Worm (Caenorhabditis elegans) whole organism, mixed stage, embryonic: ENCODE measurements around the gene sco-1.

Source experiments
- M03D4.4 ChIP-seq: sonication (generic microtip); optimal IDR thresholded peaks from 2 replicates; lab custom pipeline; 2017; ENCODE audit warnings: mild to moderate bottlenecking, missing genetic modification characterization, missing compliant biosample characterization
- bed-3 ChIP-seq: fragments of 200-800 bp; sonication (Bioruptor generic); optimal IDR thresholded peaks from 3 replicates; lab custom pipeline; 2018; ENCODE audit warnings: mild to moderate bottlenecking, missing genetic modification characterization, moderate library complexity, missing compliant biosample characterization
- ceh-39 ChIP-seq: fragments of 150-350 bp; optimal IDR thresholded peaks from 2 replicates; lab custom pipeline; 2014; ENCODE audit warnings: missing biosample characterization, missing genetic modification characterization
- ceh-83 ChIP-seq: fragments of 200-800 bp; sonication (Bioruptor generic); optimal IDR thresholded peaks from 2 replicates; lab custom pipeline; 2018; ENCODE audit warnings: mild to moderate bottlenecking, missing genetic modification characterization, missing compliant biosample characterization
- ces-1 ChIP-seq: fragments of 150-350 bp; optimal IDR thresholded peaks from 2 replicates; lab custom pipeline; 2014; ENCODE audit warnings: missing biosample characterization, missing genetic modification reagents, missing genetic modification characterization
- drap-1 ChIP-seq: fragments of 200-800 bp; sonication (Bioruptor generic); optimal IDR thresholded peaks from 3 replicates; lab custom pipeline; 2018; ENCODE audit warnings: mild to moderate bottlenecking, missing genetic modification characterization, missing compliant biosample characterization
- elt-3 ChIP-seq: fragments of 150-350 bp; optimal IDR thresholded peaks from 2 replicates; lab custom pipeline; 2014; ENCODE audit warnings: missing biosample characterization, missing genetic modification characterization
- ham-2 ChIP-seq: fragments of 200-800 bp; sonication (Bioruptor generic); optimal IDR thresholded peaks from 2 replicates; lab custom pipeline; 2018; ENCODE audit warnings: mild to moderate bottlenecking, missing genetic modification characterization, missing compliant biosample characterization
- hlh-1 ChIP-seq: fragments of 150-350 bp; optimal IDR thresholded peaks from 2 replicates; lab custom pipeline; 2014; ENCODE audit warnings: missing biosample characterization, missing genetic modification reagents, missing genetic modification characterization
- lin-13 ChIP-seq: fragments of 150-350 bp; optimal IDR thresholded peaks from 2 replicates; lab custom pipeline; 2014; ENCODE audit warnings: missing biosample characterization, missing genetic modification characterization
- lin-32 ChIP-seq: fragments of 200-800 bp; sonication (Bioruptor generic); optimal IDR thresholded peaks from 2 replicates; lab custom pipeline; 2018; ENCODE audit warnings: mild to moderate bottlenecking, missing genetic modification characterization, missing compliant biosample characterization
- mab-5 ChIP-seq: fragments of 150-350 bp; optimal IDR thresholded peaks from 2 replicates; lab custom pipeline; 2014; ENCODE audit warnings: missing biosample characterization, missing genetic modification characterization
- mep-1 ChIP-seq: fragments of 150-350 bp; optimal IDR thresholded peaks from 2 replicates; lab custom pipeline; 2017; ENCODE audit warnings: missing biosample characterization, missing genetic modification reagents, missing genetic modification characterization, inconsistent platforms
- mls-2 ChIP-seq: sonication (generic microtip); optimal IDR thresholded peaks from 2 replicates; lab custom pipeline; 2016; ENCODE audit warnings: mild to moderate bottlenecking, missing genetic modification characterization, moderate library complexity, missing compliant biosample characterization
- nhr-12 ChIP-seq: fragments of 150-350 bp; optimal IDR thresholded peaks from 2 replicates; lab custom pipeline; 2014; ENCODE audit warnings: missing biosample characterization, missing genetic modification characterization
- nhr-2 ChIP-seq: fragments of 150-350 bp; optimal IDR thresholded peaks from 2 replicates; lab custom pipeline; 2014; ENCODE audit warnings: missing biosample characterization, missing genetic modification characterization
- nhr-237 ChIP-seq: fragments of 150-350 bp; optimal IDR thresholded peaks from 2 replicates; lab custom pipeline; 2014; ENCODE audit warnings: missing biosample characterization, missing genetic modification characterization
- nhr-28 ChIP-seq: fragments of 150-350 bp; optimal IDR thresholded peaks from 2 replicates; lab custom pipeline; 2014; ENCODE audit warnings: missing biosample characterization, missing genetic modification characterization
- nhr-76 ChIP-seq: sonication (generic microtip); optimal IDR thresholded peaks from 2 replicates; lab custom pipeline; 2017; ENCODE audit warnings: missing biosample characterization, missing genetic modification characterization
- pha-4 ChIP-seq: fragments of 150-350 bp; optimal IDR thresholded peaks from 2 replicates; lab custom pipeline; 2018; ENCODE audit warnings: missing biosample characterization, missing genetic modification reagents, missing genetic modification characterization
- sem-2 ChIP-seq: fragments of 200-800 bp; sonication (Bioruptor generic); optimal IDR thresholded peaks from 2 replicates; lab custom pipeline; 2018; ENCODE audit warnings: mild to moderate bottlenecking, missing genetic modification characterization, missing compliant biosample characterization
- snpc-4 ChIP-seq: fragments of 150-350 bp; optimal IDR thresholded peaks from 2 replicates; lab custom pipeline; 2014; ENCODE audit warnings: missing biosample characterization, missing genetic modification characterization
- tbx-8 ChIP-seq: fragments of 200-800 bp; sonication (Bioruptor generic); optimal IDR thresholded peaks from 2 replicates; lab custom pipeline; 2018; ENCODE audit warnings: mild to moderate bottlenecking, missing genetic modification characterization, moderate library complexity, missing compliant biosample characterization
- unc-120 ChIP-seq: sonication (generic microtip); optimal IDR thresholded peaks from 2 replicates; lab custom pipeline; 2017; ENCODE audit warnings: missing genetic modification characterization, missing compliant biosample characterization; ENCODE audit not compliant: poor library complexity, severe bottlenecking
- unc-39 ChIP-seq: fragments of 150-350 bp; optimal IDR thresholded peaks from 2 replicates; lab custom pipeline; 2014; ENCODE audit warnings: missing biosample characterization, missing genetic modification characterization
- unc-62 ChIP-seq: fragments of 150-350 bp; optimal IDR thresholded peaks from 2 replicates; lab custom pipeline; 2014; ENCODE audit warnings: missing biosample characterization, missing genetic modification reagents, missing genetic modification characterization
- zip-8 ChIP-seq: fragments of 150-350 bp; optimal IDR thresholded peaks from 2 replicates; lab custom pipeline; 2014; ENCODE audit warnings: missing biosample characterization, missing genetic modification characterization

sco-1 gene

ce11 chrII:4267711-4268110, 31.7 kb upstream of the sco-1 start:
- no peak for TF ChIP-seq mab-5 (tag; lab: Kevin White, UChicago)
- TF ChIP-seq ceh-39 (tag; lab: Kevin White, UChicago): no peak
- TF ChIP-seq tbx-8 (GFP tag; lab: Kevin White, UChicago): no peak
- no peak for TF ChIP-seq nhr-76 (tag; lab: Kevin White, UChicago)
- no peak for TF ChIP-seq mep-1 (tag; lab: Kevin White, UChicago)
- no peak for TF ChIP-seq unc-120 (tag; lab: Kevin White, UChicago)
- no peak for TF ChIP-seq M03D4.4 (tag; lab: Kevin White, UChicago)

DNA sequence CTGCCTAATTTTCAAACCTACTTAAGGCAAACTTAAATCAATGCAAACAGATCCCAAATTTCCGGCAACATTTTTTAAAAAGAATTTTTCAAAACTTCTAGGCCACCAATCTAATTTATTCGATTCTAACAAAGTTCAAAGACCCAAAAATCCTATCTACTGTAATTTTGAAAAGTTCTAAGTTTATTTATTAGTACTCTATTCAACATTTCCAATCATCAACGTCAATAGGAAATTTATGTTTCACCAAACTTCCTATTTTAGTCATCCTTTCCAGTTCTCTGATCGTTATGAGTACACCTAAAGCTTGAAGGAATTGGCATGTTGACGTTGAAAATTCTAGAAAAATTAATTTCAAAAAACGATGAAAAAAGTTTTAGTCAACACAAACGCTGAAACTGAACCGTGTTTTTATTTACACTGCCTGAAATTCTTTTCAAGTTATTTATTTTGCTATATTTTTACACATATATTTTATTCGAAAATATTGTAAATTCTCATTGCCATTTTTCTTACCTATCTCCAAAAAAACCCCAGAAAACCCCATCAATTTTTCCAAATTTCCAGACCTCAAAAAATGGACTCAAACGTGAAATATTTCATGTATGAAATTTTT, 23.7 kb upstream of the sco-1 start, which contains the start of gene npr-42:
Gene npr-42 (plus strand): TSS at position 566 of the 616 bp plus-strand sequence.
- no peak for TF ChIP-seq sem-2
- TF ChIP-seq M03D4.4 (tag; lab: Kevin White, UChicago): no peak
- no peak for TF ChIP-seq ham-2
- no peak for TF ChIP-seq snpc-4 (tag; lab: Kevin White, UChicago)
- TF ChIP-seq bed-3 (GFP tag; lab: Kevin White, UChicago): no peak
- TF ChIP-seq zip-8 (tag; lab: Kevin White, UChicago): no peak
- TF ChIP-seq unc-39 (tag; lab: Kevin White, UChicago): no peak
- no peak for TF ChIP-seq hlh-1 (tag; lab: Kevin White, UChicago)
- no peak for TF ChIP-seq lin-32 (GFP tag; lab: Kevin White, UChicago)
- no peak for TF ChIP-seq nhr-76 (tag; lab: Kevin White, UChicago)

DNA sequence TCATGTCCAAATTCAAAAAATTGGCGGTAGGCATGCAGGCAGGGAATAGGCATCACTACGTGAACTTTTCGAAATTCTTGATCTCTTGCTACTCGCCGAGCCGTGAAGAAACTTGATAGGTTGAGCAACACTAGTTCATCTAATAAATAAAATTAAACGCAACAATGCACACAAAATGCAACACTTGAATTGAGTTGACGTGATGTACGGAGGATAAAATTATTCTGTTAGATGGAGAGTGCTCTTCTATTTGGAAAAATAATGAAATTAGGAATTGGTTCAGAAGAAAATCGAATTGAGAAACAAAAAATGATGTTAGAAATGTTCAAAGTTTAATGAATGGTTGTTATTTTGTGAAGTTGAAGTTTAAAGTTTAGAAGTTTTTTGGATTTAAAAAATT, 22.5 kb upstream of the sco-1 start:
- TF ChIP-seq unc-39 (tag; lab: Kevin White, UChicago) (no peak), ces-1 (peak; percentile 71)
- TF ChIP-seq, all 35 proteins: peak for 1

- TF ChIP-seq ham-2: peak; percentile 52
- no peak for TF ChIP-seq snpc-4 (tag; lab: Kevin White, UChicago)
Measured at ce11 chrII:4277639-4278038, 21.8 kb upstream of the sco-1 start.

DNA sequence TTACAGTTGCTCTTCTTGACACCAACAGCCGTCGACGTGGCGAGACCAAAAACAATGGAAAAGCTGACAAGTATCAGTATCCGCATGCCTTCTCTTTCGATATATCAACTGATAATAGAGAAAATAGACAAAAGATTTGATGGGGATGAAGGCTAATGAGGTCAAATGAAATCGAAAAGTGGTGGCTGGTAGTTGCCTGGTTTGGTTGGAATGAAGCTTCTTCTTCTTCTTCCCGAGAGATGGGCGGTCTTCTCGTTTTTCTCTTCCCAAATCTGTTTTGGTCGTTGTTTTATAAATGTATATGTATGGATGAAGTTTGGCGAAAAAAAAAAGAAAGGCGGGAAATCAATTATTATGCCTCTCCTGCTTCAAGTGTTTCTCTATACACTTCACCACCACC, 17.7 kb upstream of the sco-1 start, which contains the start of gene C01F1.5:
Gene C01F1.5 (minus strand): TSS at position 103 of the 400 bp plus-strand sequence.
- no peak for TF ChIP-seq hlh-1 (tag; lab: Kevin White, UChicago)
- TF ChIP-seq ham-2: no peak
- no peak for TF ChIP-seq nhr-28
- no peak for TF ChIP-seq elt-3 (tag; lab: Kevin White, UChicago)
- no peak for TF ChIP-seq lin-32 (GFP tag; lab: Kevin White, UChicago)
- TF ChIP-seq drap-1: no peak
- TF ChIP-seq nhr-12 (tag; lab: Kevin White, UChicago): no peak
- TF ChIP-seq sem-2: no peak
- TF ChIP-seq mls-2 (tag; lab: Kevin White, UChicago): no peak
- TF ChIP-seq pha-4: no peak
- TF ChIP-seq ces-1: no peak
- no peak for TF ChIP-seq lin-13
- no peak for TF ChIP-seq ceh-83 (GFP tag; lab: Kevin White, UChicago)
- no peak for TF ChIP-seq nhr-237
- no peak for TF ChIP-seq snpc-4 (tag; lab: Kevin White, UChicago)
- TF ChIP-seq mep-1 (tag; lab: Kevin White, UChicago): no peak
- TF ChIP-seq unc-62 (GFP tag; lab: Kevin White, UChicago): no peak
- TF ChIP-seq ceh-39 (tag; lab: Kevin White, UChicago): no peak

DNA sequence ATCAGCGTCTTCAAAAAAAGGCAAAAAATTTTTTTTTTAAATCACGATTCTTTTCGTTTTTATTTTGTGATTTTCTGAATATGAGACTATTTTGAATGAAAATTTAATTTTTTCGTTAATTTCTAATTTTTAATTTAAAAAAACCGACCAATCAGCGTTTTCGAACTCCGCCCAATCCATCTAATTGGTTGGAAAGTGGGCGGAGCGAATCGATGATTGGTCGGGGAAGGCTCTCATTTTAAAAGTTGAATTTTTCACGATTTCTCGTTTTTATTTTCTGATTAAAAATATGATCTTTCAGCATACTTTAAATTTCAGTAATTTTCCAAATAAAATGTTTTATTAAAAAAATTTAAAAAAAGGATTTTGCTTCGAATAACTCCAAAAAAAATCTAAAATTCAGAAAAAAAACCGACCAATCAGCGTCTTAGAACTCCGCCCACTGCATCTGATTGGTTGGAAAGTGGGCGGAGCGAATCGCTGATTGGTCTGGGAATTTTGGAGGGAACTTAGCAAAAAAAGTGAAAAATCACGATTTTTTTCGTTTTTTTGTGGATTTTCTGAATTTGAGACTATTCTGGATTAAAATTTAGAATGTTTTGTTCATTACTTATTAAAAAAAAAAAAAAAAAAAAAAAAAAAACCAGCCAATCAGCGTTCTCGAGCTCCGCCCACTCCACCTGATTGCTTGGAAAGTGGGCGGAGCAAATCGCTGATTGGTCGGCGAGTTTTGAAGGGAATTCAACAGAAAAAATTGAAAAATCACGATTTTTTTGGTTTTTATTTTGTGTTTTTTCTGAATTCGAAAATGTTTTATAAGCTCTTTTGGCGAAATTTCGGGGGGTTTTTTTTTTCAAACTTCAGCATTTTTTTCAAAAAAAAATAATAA, 14.9 kb upstream of the sco-1 start:
- TF ChIP-seq drap-1 (no peak), ceh-39 (tag; lab: Kevin White, UChicago) (no peak), mep-1 (tag; lab: Kevin White, UChicago) (no peak), mab-5 (tag; lab: Kevin White, UChicago) (no peak), tbx-8 (GFP tag; lab: Kevin White, UChicago) (no peak), nhr-2 (tag; lab: Kevin White, UChicago) (no peak), lin-13 (no peak), lin-32 (GFP tag; lab: Kevin White, UChicago) (no peak), sem-2 (no peak)
